Worm (Caenorhabditis elegans): ENCODE results near the gene Y32F6A.4.

Gene Y32F6A.4

DNA sequence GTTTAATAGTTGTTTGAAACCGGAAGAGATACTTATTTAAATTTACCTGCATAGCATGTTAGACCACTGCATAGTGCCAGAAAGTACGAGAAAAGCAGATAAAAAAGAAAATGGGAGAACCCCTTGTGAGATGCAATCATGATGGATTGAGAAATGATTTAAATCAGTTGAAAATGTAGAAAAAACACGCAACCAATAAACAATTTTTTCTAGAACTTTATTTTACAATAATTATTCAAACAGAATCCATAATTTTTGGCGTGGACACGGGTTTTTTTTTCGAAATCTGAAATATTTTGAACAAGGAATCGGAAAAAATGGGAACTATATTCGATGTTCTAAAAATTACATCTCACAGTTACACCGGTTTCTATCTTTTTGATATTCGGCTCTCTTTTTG, 54.6 kb downstream of the Y32F6A.4 start, which contains the start of gene AC3.12:
Gene AC3.12 (minus strand): TSS at position 101 of the 400 bp plus-strand sequence.
- TF ChIP-seq him-1 (tag; optimal IDR thresholded peaks at IDR 0.05) (no peak), unc-62 (GFP tag; optimal IDR thresholded peaks at IDR 0.05) (no peak), nhr-27 (tag; optimal IDR thresholded peaks at IDR 0.05) (no peak), F55B11.4 (tag; optimal IDR thresholded peaks at IDR 0.05; ENCODE audit: borderline replicate concordance, insufficient read depth) (no peak), K12H6.12 (tag; optimal IDR thresholded peaks at IDR 0.05) (no peak), attf-6 (GFP tag; IDR thresholded peaks at IDR 0.05) (no peak), snpc-3.4 (tag; optimal IDR thresholded peaks at IDR 0.05) (no peak), bed-1 (GFP tag; IDR thresholded peaks at IDR 0.05) (no peak)

Measured in whole organism, young adult.